Comparison of ENCODE assay signal across 2 worm cellular contexts in the genomic region with DNA sequence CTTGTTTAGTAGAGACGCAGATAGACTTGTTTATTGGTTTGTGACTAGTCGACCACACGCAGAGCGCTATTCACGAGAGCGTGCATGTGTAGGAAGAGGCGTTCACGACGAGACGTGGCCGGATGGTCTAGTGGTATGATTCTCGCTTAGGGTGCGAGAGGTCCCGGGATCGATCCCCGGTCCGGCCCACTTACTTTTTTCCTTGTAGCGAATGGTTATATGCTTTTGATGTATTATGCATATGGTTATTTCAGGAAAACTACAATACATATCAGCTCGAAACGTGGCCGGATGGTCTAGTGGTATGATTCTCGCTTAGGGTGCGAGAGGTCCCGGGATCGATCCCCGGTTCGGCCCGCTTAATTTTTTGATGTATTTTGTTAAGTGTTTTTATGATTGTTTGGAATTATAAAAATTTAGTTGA.
TF ChIP-seq lines count a peak whose summit lies in the region.

No protein-coding gene starts in this region.

TF ChIP-seq in whole organism, L4 larva, 104 proteins besides CTCF, POLR2A, EP300 and RAD21 (continued from another document):
- TF ChIP-seq Y75B8A.6 (GFP tag; IDR thresholded peaks at IDR 0.05; lab: Robert Waterston, UW) (0 out of 2 replicates have a peak, but pooled peaks have one; percentile 74), snpc-1.2 (GFP tag; IDR thresholded peaks at IDR 0.05; lab: Robert Waterston, UW) (peak; percentile 93), mes-2 (tag; optimal IDR thresholded peaks at IDR 0.05; lab: Kevin White, UChicago; ENCODE audit: poor library complexity, severe bottlenecking) (peak; percentile 76), ceh-82 (tag; optimal IDR thresholded peaks at IDR 0.05; lab: Kevin White, UChicago) (no peak), nhr-76 (tag; optimal IDR thresholded peaks at IDR 0.05; lab: Kevin White, UChicago) (no peak), madf-5 (GFP tag; IDR thresholded peaks at IDR 0.05; lab: Robert Waterston, UW) (peak; percentile 85 to 91), nhr-42 (GFP tag; IDR thresholded peaks at IDR 0.05; lab: Robert Waterston, UW) (peak; percentile 88), gei-8 (GFP tag; optimal IDR thresholded peaks at IDR 0.05; lab: Kevin White, UChicago) (peak; percentile 64), tra-1 (GFP tag; IDR thresholded peaks at IDR 0.05; lab: Robert Waterston, UW) (peak; percentile 94), daf-16 (GFP tag; optimal IDR thresholded peaks at IDR 0.05; lab: Kevin White, UChicago) (peak; percentile 66 to 75), daf-16 (tag; optimal IDR thresholded peaks at IDR 0.05; lab: Kevin White, UChicago) (peak; percentile 86), hmg-1.1 (GFP tag; IDR thresholded peaks at IDR 0.05; lab: Robert Waterston, UW) (peak; percentile 94), spr-3 (GFP tag; optimal IDR thresholded peaks at IDR 0.05; lab: Kevin White, UChicago) (peak; percentile 79), dmd-6 (GFP tag; IDR thresholded peaks at IDR 0.05; lab: Robert Waterston, UW) (peak; percentile 75), F37D6.2 (tag; optimal IDR thresholded peaks at IDR 0.05; lab: Kevin White, UChicago) (peak; percentile 56), F49E8.2 (tag; optimal IDR thresholded peaks at IDR 0.05; lab: Kevin White, UChicago; ENCODE audit: borderline replicate concordance) (peak; percentile 65), ceh-62 (tag; optimal IDR thresholded peaks at IDR 0.05; lab: Kevin White, UChicago) (no peak), daf-12 (tag; optimal IDR thresholded peaks at IDR 0.05; lab: Kevin White, UChicago) (no peak), duxl-1 (tag; optimal IDR thresholded peaks at IDR 0.05; lab: Kevin White, UChicago; ENCODE audit: poor library complexity) (peak; percentile 79), F44E2.7 (GFP tag; IDR thresholded peaks at IDR 0.05; lab: Robert Waterston, UW) (peak; percentile 88; the same call in 1 of the 2 replicates), skn-1 (tag; optimal IDR thresholded peaks at IDR 0.05; lab: Kevin White, UChicago) (no peak), nhr-77 (tag; optimal IDR thresholded peaks at IDR 0.05; lab: Kevin White, UChicago) (peak; percentile 66), daf-19 (GFP tag; conservative IDR thresholded peaks at IDR 0.05; lab: Robert Waterston, UW) (no peak), Y5F2A.4 (GFP tag; optimal IDR thresholded peaks at IDR 0.05; lab: Kevin White, UChicago) (peak; percentile 59), lin-38 (GFP tag; IDR thresholded peaks at IDR 0.05; lab: Robert Waterston, UW) (no peak; the same call in none of the 2 replicates), tag-97 (GFP tag; IDR thresholded peaks at IDR 0.05; lab: Robert Waterston, UW) (no peak), F10B5.3 (tag; optimal IDR thresholded peaks at IDR 0.05; lab: Kevin White, UChicago) (no peak), hlh-30 (tag; optimal IDR thresholded peaks at IDR 0.05; lab: Kevin White, UChicago; ENCODE audit: insufficient read depth) (peak; percentile 71), ces-1 (GFP tag; optimal IDR thresholded peaks at IDR 0.05; lab: Kevin White, UChicago) (no peak), mdl-1 (tag; optimal IDR thresholded peaks at IDR 0.05; lab: Kevin White, UChicago) (peak in 1 of 2 experiments; percentile 78), jun-1 (tag; optimal IDR thresholded peaks at IDR 0.05; lab: Kevin White, UChicago) (no peak), unc-62 (GFP tag; optimal IDR thresholded peaks at IDR 0.05 in 1 of 2; lab: Kevin White, UChicago) (peak in 1 of 2 experiments; percentile 87), unc-62 (tag; optimal IDR thresholded peaks at IDR 0.05; lab: Kevin White, UChicago) (no peak), lsy-2 (tag; optimal IDR thresholded peaks at IDR 0.05; lab: Kevin White, UChicago) (peak; percentile 34 to 67), nhr-41 (GFP tag; IDR thresholded peaks at IDR 0.05; lab: Robert Waterston, UW) (peak; percentile 80), lim-7 (GFP tag; IDR thresholded peaks at IDR 0.05; lab: Robert Waterston, UW) (peak; percentile 80), T20F7.1 (GFP tag; optimal IDR thresholded peaks at IDR 0.05; lab: Kevin White, UChicago) (peak; percentile 15), lin-1 (GFP tag; IDR thresholded peaks at IDR 0.05; lab: Robert Waterston, UW) (peak; percentile 39; the same call in 1 of the 2 replicates), hif-1 (tag; optimal IDR thresholded peaks at IDR 0.05; lab: Kevin White, UChicago) (peak; percentile 18 to 60), nhr-102 (tag; optimal IDR thresholded peaks at IDR 0.05; lab: Kevin White, UChicago) (peak; percentile 62), ceh-32 (tag; optimal IDR thresholded peaks at IDR 0.05; lab: Kevin White, UChicago; ENCODE audit: poor library complexity) (no peak), pha-4 (GFP tag; IDR thresholded peaks at IDR 0.05; lab: Robert Waterston, UW) (peak; percentile 88), pha-4 (tag; optimal IDR thresholded peaks at IDR 0.05; lab: Kevin White, UChicago) (no peak), set-16 (GFP tag; IDR thresholded peaks at IDR 0.05; lab: Robert Waterston, UW) (peak; percentile 66), unc-130 (GFP tag; optimal IDR thresholded peaks at IDR 0.05; lab: Kevin White, UChicago) (peak; percentile 62), R02D3.7 (tag; optimal IDR thresholded peaks at IDR 0.05; lab: Kevin White, UChicago) (no peak), cey-2 (tag; optimal IDR thresholded peaks at IDR 0.05; lab: Kevin White, UChicago; ENCODE audit: borderline replicate concordance, insufficient read depth) (no peak), fkh-10 (GFP tag; optimal IDR thresholded peaks at IDR 0.05; lab: Kevin White, UChicago) (no peak), ZK546.5 (tag; optimal IDR thresholded peaks at IDR 0.05; lab: Kevin White, UChicago) (no peak), D1046.2 (GFP tag; IDR thresholded peaks at IDR 0.05; lab: Robert Waterston, UW) (peak; percentile 85), lir-3 (tag; optimal IDR thresholded peaks at IDR 0.05; lab: Kevin White, UChicago) (peak; percentile 10)

TF ChIP-seq in whole organism, late embryonic, 69 proteins besides CTCF, POLR2A, EP300 and RAD21 (continued from another document):
- TF ChIP-seq lim-6 (tag; optimal IDR thresholded peaks at IDR 0.05; lab: Kevin White, UChicago) (no peak), nhr-11 (tag; optimal IDR thresholded peaks at IDR 0.05; lab: Kevin White, UChicago) (no peak), fkh-10 (GFP tag; optimal IDR thresholded peaks at IDR 0.05; lab: Kevin White, UChicago) (no peak), hlh-13 (GFP tag; optimal IDR thresholded peaks at IDR 0.05; lab: Kevin White, UChicago) (peak; percentile 78), lin-11 (tag; optimal IDR thresholded peaks at IDR 0.05; lab: Kevin White, UChicago) (peak; percentile 58), C08G9.2 (tag; optimal IDR thresholded peaks at IDR 0.05; lab: Kevin White, UChicago) (peak; percentile 81), tbx-2 (tag; optimal IDR thresholded peaks at IDR 0.05; lab: Kevin White, UChicago) (peak; percentile 87), ceh-19 (GFP tag; optimal IDR thresholded peaks at IDR 0.05; lab: Kevin White, UChicago) (peak; percentile 73), fax-1 (tag; optimal IDR thresholded peaks at IDR 0.05; lab: Kevin White, UChicago) (peak; percentile 56)
TF ChIP-seq in whole organism, late embryonic: peak in this region for 56.
